Worm (Caenorhabditis elegans) whole organism, young adult: ENCODE results near the gene ZK84.4.

Experiments used
- B0336.3 ChIP-seq: fragments of 200-800 bp; sonication (Bioruptor generic); IDR thresholded peaks from 2 replicates; pipeline ENCODE4 v1.3.6; 2022; ENCODE audit warnings: missing genetic modification characterization, missing compliant biosample characterization
- F37B4.10 ChIP-seq: fragments of 200-800 bp; sonication (Bioruptor generic); IDR thresholded peaks from 2 replicates; pipeline ENCODE4 v1.3.6; 2022; ENCODE audit warnings: missing genetic modification characterization, missing compliant biosample characterization
- Y79H2A.3 ChIP-seq: fragments of 200-800 bp; sonication (Bioruptor generic); conservative IDR thresholded peaks from 2 replicates; pipeline ENCODE4 v1.3.6; 2022; ENCODE audit warnings: missing genetic modification reagents, missing genetic modification characterization, missing compliant biosample characterization
- ZK185.1 ChIP-seq: sonication (generic microtip); optimal IDR thresholded peaks from 2 replicates; lab custom pipeline; 2016; ENCODE audit warnings: mild to moderate bottlenecking, missing genetic modification characterization, missing compliant biosample characterization; ENCODE audit not compliant: poor library complexity, severe bottlenecking
- athp-1 ChIP-seq: sonication (generic microtip); optimal IDR thresholded peaks from 2 replicates; lab custom pipeline; 2017; ENCODE audit warnings: mild to moderate bottlenecking, missing genetic modification characterization, missing compliant biosample characterization
- bed-1 ChIP-seq: fragments of 200-800 bp; sonication (Bioruptor generic); IDR thresholded peaks from 2 replicates; pipeline ENCODE4 v1.3.6; 2022; ENCODE audit warnings: missing genetic modification reagents, missing genetic modification characterization, missing compliant biosample characterization
- cebp-2 ChIP-seq: fragments of 200-800 bp; sonication (Bioruptor generic); IDR thresholded peaks from 2 replicates; pipeline ENCODE4 v1.3.6; 2022; ENCODE audit warnings: missing genetic modification characterization, missing compliant biosample characterization
- efl-1 ChIP-seq: fragments of 150-350 bp; optimal IDR thresholded peaks from 2 replicates; lab custom pipeline; 2014; ENCODE audit warnings: missing biosample characterization, missing genetic modification reagents, missing genetic modification characterization
- madf-8 ChIP-seq: fragments of 200-800 bp; sonication (Bioruptor generic); conservative IDR thresholded peaks from 2 replicates; pipeline ENCODE4 v1.3.6; 2022; ENCODE audit warnings: missing genetic modification reagents, missing genetic modification characterization, missing compliant biosample characterization
- nfyb-1 ChIP-seq: fragments of 200-800 bp; sonication (Bioruptor generic); IDR thresholded peaks from 2 replicates; pipeline ENCODE4 v1.3.6; 2022; ENCODE audit warnings: missing genetic modification reagents, missing genetic modification characterization, missing compliant biosample characterization
- zfh-2 ChIP-seq: fragments of 200-800 bp; sonication (Bioruptor generic); conservative IDR thresholded peaks from 2 replicates; pipeline ENCODE4 v1.3.6; 2022; ENCODE audit warnings: missing genetic modification reagents, missing genetic modification characterization, missing compliant biosample characterization
- ztf-28 ChIP-seq: fragments of 200-800 bp; sonication (Bioruptor generic); IDR thresholded peaks from 2 replicates; pipeline ENCODE4 v1.3.6; 2022; ENCODE audit warnings: missing genetic modification reagents, missing genetic modification characterization, missing compliant biosample characterization

DNA sequence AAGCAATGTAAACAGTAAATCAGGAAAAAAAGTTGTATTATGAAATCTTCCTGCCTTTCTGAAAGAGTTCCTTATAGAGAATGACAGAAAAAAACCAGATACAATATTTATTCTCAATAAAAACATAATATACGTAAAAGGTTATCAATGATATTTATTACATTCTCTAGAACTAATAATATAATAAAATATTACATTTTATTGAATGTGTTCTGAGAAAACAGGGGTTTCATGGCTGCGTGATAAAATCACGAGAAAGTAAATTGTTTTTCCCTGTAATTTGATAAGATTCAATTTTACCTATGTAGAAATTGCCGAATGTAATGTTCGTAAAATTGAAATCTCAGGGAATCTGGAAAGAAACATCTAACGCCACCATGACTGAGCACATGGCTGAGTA lies 43.8 kb downstream of the ZK84.4 start:
- TF ChIP-seq bed-1 (GFP tag; lab: Robert Waterston, UW) (no peak), ZK185.1 (tag; lab: Kevin White, UChicago) (no peak), efl-1 (GFP tag; lab: Kevin White, UChicago) (no peak), ztf-28 (GFP tag; lab: Robert Waterston, UW) (no peak), cebp-2 (GFP tag; lab: Robert Waterston, UW) (no peak), athp-1 (tag; lab: Kevin White, UChicago) (no peak), madf-8 (GFP tag; lab: Robert Waterston, UW) (no peak), nfyb-1 (no peak), zfh-2 (GFP tag; lab: Robert Waterston, UW) (no peak), B0336.3 (GFP tag; lab: Robert Waterston, UW) (no peak), Y79H2A.3 (GFP tag; lab: Robert Waterston, UW) (no peak), F37B4.10 (GFP tag; lab: Robert Waterston, UW) (no peak)
